Worm (Caenorhabditis elegans) whole organism, L2 larva: ENCODE measurements around the gene W09H1.3.

ENCODE experiments used
- C34F6.9 ChIP-seq: fragments of 150-350 bp; optimal IDR thresholded peaks from 2 replicates; lab custom pipeline; 2014; ENCODE audit warnings: missing biosample characterization, missing genetic modification characterization
- F13H6.1 ChIP-seq: sonication (generic microtip); optimal IDR thresholded peaks from 2 replicates; lab custom pipeline; 2016; ENCODE audit warnings: missing genetic modification characterization, missing compliant biosample characterization
- R02D3.7 ChIP-seq: fragments of 150-350 bp; optimal IDR thresholded peaks from 2 replicates; lab custom pipeline; 2014; ENCODE audit warnings: missing biosample characterization, missing genetic modification characterization
- Y55F3AM.14 ChIP-seq: fragments of 200-800 bp; sonication (Bioruptor generic); optimal IDR thresholded peaks from 2 replicates; lab custom pipeline; 2018; ENCODE audit warnings: mild to moderate bottlenecking, missing genetic modification characterization, missing compliant biosample characterization
- ZK546.5 ChIP-seq: sonication (generic microtip); optimal IDR thresholded peaks from 2 replicates; lab custom pipeline; 2017; ENCODE audit warnings: missing biosample characterization, missing genetic modification characterization
- alr-1 ChIP-seq: fragments of 150-350 bp; optimal IDR thresholded peaks from 2 replicates; lab custom pipeline; 2014; ENCODE audit warnings: missing biosample characterization, missing genetic modification characterization
- aly-2 ChIP-seq: fragments of 150-350 bp; optimal IDR thresholded peaks from 2 replicates; lab custom pipeline; 2014; ENCODE audit warnings: missing biosample characterization, missing genetic modification characterization
- ama-1 ChIP-seq: fragments of 150-350 bp; optimal IDR thresholded peaks from 2 replicates; lab custom pipeline; 2018; ENCODE audit warnings: inconsistent platforms
- blmp-1 ChIP-seq: sonication (generic microtip); optimal IDR thresholded peaks from 2 replicates; lab custom pipeline; 2017; ENCODE audit warnings: missing genetic modification characterization, mild to moderate bottlenecking, missing compliant biosample characterization, antibody characterized with exemption, moderate library complexity; ENCODE audit not compliant: insufficient read depth
- ceh-16 ChIP-seq: fragments of 150-350 bp; optimal IDR thresholded peaks from 2 replicates; lab custom pipeline; 2014; ENCODE audit warnings: missing biosample characterization, missing genetic modification characterization
- ceh-82 ChIP-seq: fragments of 150-350 bp; optimal IDR thresholded peaks from 2 replicates; lab custom pipeline; 2014; ENCODE audit warnings: missing biosample characterization, missing genetic modification characterization
- crh-2 ChIP-seq: sonication (generic microtip); optimal IDR thresholded peaks from 2 replicates; lab custom pipeline; 2017; ENCODE audit warnings: missing biosample characterization, missing genetic modification characterization
- dmd-4 ChIP-seq: sonication (generic microtip); optimal IDR thresholded peaks from 2 replicates; lab custom pipeline; 2017; ENCODE audit warnings: missing biosample characterization, missing genetic modification characterization
- egl-27 ChIP-seq: sonication (generic microtip); optimal IDR thresholded peaks from 3 replicates; lab custom pipeline; 2017; ENCODE audit warnings: missing biosample characterization, missing genetic modification reagents, missing genetic modification characterization
- elt-1 ChIP-seq: fragments of 150-350 bp; optimal IDR thresholded peaks from 2 replicates; lab custom pipeline; 2014; ENCODE audit warnings: missing biosample characterization, missing genetic modification characterization
- elt-3 ChIP-seq: sonication (generic microtip); optimal IDR thresholded peaks from 2 replicates; lab custom pipeline; 2017; ENCODE audit warnings: missing biosample characterization, missing genetic modification characterization
- fos-1 ChIP-seq: fragments of 150-350 bp; optimal IDR thresholded peaks from 2 replicates; lab custom pipeline; 2014; ENCODE audit warnings: missing biosample characterization, missing genetic modification characterization
- gmeb-1 ChIP-seq: fragments of 150-350 bp; optimal IDR thresholded peaks from 2 replicates; lab custom pipeline; 2014; ENCODE audit warnings: missing biosample characterization, missing genetic modification characterization
- lin-11 ChIP-seq: fragments of 150-350 bp; sonication (generic microtip); optimal IDR thresholded peaks from 2 replicates; lab custom pipeline; 2014; ENCODE audit warnings: missing biosample characterization, missing genetic modification characterization, inconsistent platforms, mixed read lengths
- lin-13 ChIP-seq: fragments of 150-350 bp; optimal IDR thresholded peaks from 2 replicates; lab custom pipeline; 2014; ENCODE audit warnings: missing biosample characterization, missing genetic modification reagents, missing genetic modification characterization
- lin-39 ChIP-seq: fragments of 150-350 bp; optimal IDR thresholded peaks from 2 replicates; lab custom pipeline; 2014; ENCODE audit warnings: missing biosample characterization, missing genetic modification reagents, missing genetic modification characterization
- lsy-2 ChIP-seq, 2 experiments: fragments of 150-350 bp in 1 of 2; sonication (generic microtip) in 1 of 2; optimal IDR thresholded peaks; 2 replicates each; lab custom pipeline; 2014 to 2017; ENCODE audit warnings: missing biosample characterization in 2 of 2, missing genetic modification characterization in 2 of 2
- mab-5 ChIP-seq: fragments of 150-350 bp; optimal IDR thresholded peaks from 2 replicates; lab custom pipeline; 2014; ENCODE audit warnings: missing biosample characterization, missing genetic modification characterization
- mbf-1 ChIP-seq: sonication (generic microtip); optimal IDR thresholded peaks from 2 replicates; lab custom pipeline; 2017; ENCODE audit warnings: missing biosample characterization, missing genetic modification characterization
- mdl-1 ChIP-seq, 2 experiments: fragments of 150-350 bp in 1 of 2; sonication (generic microtip) in 1 of 2; optimal IDR thresholded peaks; 2 replicates each; lab custom pipeline; 2017; ENCODE audit warnings: missing biosample characterization in 2 of 2, missing genetic modification characterization in 2 of 2
- nhr-10 ChIP-seq: sonication (generic microtip); optimal IDR thresholded peaks from 2 replicates; lab custom pipeline; 2017; ENCODE audit warnings: missing biosample characterization, missing genetic modification characterization
- nhr-11 ChIP-seq: fragments of 150-350 bp; optimal IDR thresholded peaks from 2 replicates; lab custom pipeline; 2014; ENCODE audit warnings: missing biosample characterization, missing genetic modification characterization
- nhr-12 ChIP-seq: fragments of 150-350 bp; optimal IDR thresholded peaks from 2 replicates; lab custom pipeline; 2014; ENCODE audit warnings: missing biosample characterization, missing genetic modification characterization
- nhr-129 ChIP-seq: fragments of 150-350 bp; optimal IDR thresholded peaks from 2 replicates; lab custom pipeline; 2014; ENCODE audit warnings: missing biosample characterization, missing genetic modification characterization
- nhr-21 ChIP-seq: fragments of 150-350 bp; optimal IDR thresholded peaks from 2 replicates; lab custom pipeline; 2014; ENCODE audit warnings: missing biosample characterization, missing genetic modification characterization
- nhr-23 ChIP-seq: fragments of 150-350 bp; optimal IDR thresholded peaks from 2 replicates; lab custom pipeline; 2014; ENCODE audit warnings: missing biosample characterization, missing genetic modification reagents, missing genetic modification characterization
- nhr-237 ChIP-seq: fragments of 150-350 bp; optimal IDR thresholded peaks from 2 replicates; lab custom pipeline; 2014; ENCODE audit warnings: missing biosample characterization, missing genetic modification characterization
- nhr-25 ChIP-seq: fragments of 150-350 bp; sonication (generic microtip); optimal IDR thresholded peaks from 3 replicates; lab custom pipeline; 2014; ENCODE audit warnings: missing biosample characterization, missing genetic modification characterization
- nhr-6 ChIP-seq: fragments of 150-350 bp; optimal IDR thresholded peaks from 2 replicates; lab custom pipeline; 2014; ENCODE audit warnings: missing biosample characterization, missing genetic modification characterization
- nhr-77 ChIP-seq: fragments of 150-350 bp; optimal IDR thresholded peaks from 2 replicates; lab custom pipeline; 2014; ENCODE audit warnings: missing biosample characterization, missing genetic modification characterization
- peb-1 ChIP-seq: fragments of 150-350 bp; optimal IDR thresholded peaks from 2 replicates; lab custom pipeline; 2014; ENCODE audit warnings: missing biosample characterization, missing genetic modification characterization
- sem-4 ChIP-seq: fragments of 150-350 bp; optimal IDR thresholded peaks from 2 replicates; lab custom pipeline; 2014; ENCODE audit warnings: missing biosample characterization, missing genetic modification reagents, missing genetic modification characterization
- skn-1 ChIP-seq: sonication (generic microtip); optimal IDR thresholded peaks from 2 replicates; lab custom pipeline; 2017; ENCODE audit warnings: missing biosample characterization, missing genetic modification characterization
- sma-3 ChIP-seq: sonication (generic microtip); optimal IDR thresholded peaks from 2 replicates; lab custom pipeline; 2016; ENCODE audit warnings: missing genetic modification reagents, missing genetic modification characterization, missing compliant biosample characterization
- sma-9 ChIP-seq, 2 experiments: fragments of 150-350 bp in 1 of 2; sonication (generic microtip) in 1 of 2; optimal IDR thresholded peaks; 2 replicates each; lab custom pipeline; 2014 to 2016; ENCODE audit warnings: missing genetic modification characterization in 2 of 2, mild to moderate bottlenecking in 1 of 2, missing biosample characterization in 1 of 2, missing compliant biosample characterization in 1 of 2, missing genetic modification reagents in 1 of 2, moderate library complexity in 1 of 2
- snpc-4 ChIP-seq: fragments of 150-350 bp; optimal IDR thresholded peaks from 2 replicates; lab custom pipeline; 2014; ENCODE audit warnings: missing biosample characterization, missing genetic modification characterization
- unc-39 ChIP-seq: fragments of 150-350 bp; optimal IDR thresholded peaks from 2 replicates; lab custom pipeline; 2014; ENCODE audit warnings: missing biosample characterization, missing genetic modification characterization
- unc-55 ChIP-seq: fragments of 150-350 bp; sonication (generic microtip); optimal IDR thresholded peaks from 3 replicates; lab custom pipeline; 2014; ENCODE audit warnings: missing biosample characterization, missing genetic modification reagents, missing genetic modification characterization
- unc-62 ChIP-seq: fragments of 150-350 bp; optimal IDR thresholded peaks from 2 replicates; lab custom pipeline; 2014; ENCODE audit warnings: missing biosample characterization, missing genetic modification reagents, missing genetic modification characterization
- zag-1 ChIP-seq: fragments of 150-350 bp; optimal IDR thresholded peaks from 2 replicates; lab custom pipeline; 2014; ENCODE audit warnings: missing biosample characterization, missing genetic modification characterization
- ztf-1 ChIP-seq: fragments of 200-800 bp; sonication (Bioruptor generic); conservative IDR thresholded peaks from 2 replicates; pipeline ENCODE4 v1.3.6; 2022; ENCODE audit warnings: missing genetic modification characterization, missing compliant biosample characterization
- ztf-11 ChIP-seq: sonication (generic microtip); optimal IDR thresholded peaks from 2 replicates; lab custom pipeline; 2017; ENCODE audit warnings: missing biosample characterization, missing genetic modification characterization
- ztf-4 ChIP-seq: fragments of 150-350 bp; optimal IDR thresholded peaks from 2 replicates; lab custom pipeline; 2014; ENCODE audit warnings: missing biosample characterization, missing genetic modification characterization

The W09H1.3 gene

ce11 chrII:13196689-13197280 lies 12.6 kb downstream of the W09H1.3 start:
- no peak for TF ChIP-seq gmeb-1 (tag; lab: Kevin White, UChicago)
- TF ChIP-seq nhr-237 = no peak
- TF ChIP-seq nhr-77 = no peak
- no peak for TF ChIP-seq snpc-4 (tag; lab: Kevin White, UChicago)
- no peak for TF ChIP-seq alr-1
- TF ChIP-seq sma-9 (GFP tag; optimal IDR thresholded peaks at IDR 0.05; lab: Kevin White, UChicago) = no peak
- no peak for TF ChIP-seq sma-9 (tag; optimal IDR thresholded peaks at IDR 0.05; lab: Kevin White, UChicago)
- no peak for TF ChIP-seq mdl-1 (tag; optimal IDR thresholded peaks at IDR 0.05; lab: Kevin White, UChicago)
- TF ChIP-seq ama-1 = no peak
- TF ChIP-seq nhr-129 (tag; lab: Kevin White, UChicago) = peak; percentile 64
- no peak for TF ChIP-seq lin-39
- TF ChIP-seq Y55F3AM.14 (GFP tag; lab: Kevin White, UChicago) = no peak
- no peak for TF ChIP-seq nhr-21 (tag; lab: Kevin White, UChicago)
- no peak for TF ChIP-seq nhr-25 (tag; lab: Kevin White, UChicago)
- no peak for TF ChIP-seq unc-62 (GFP tag; lab: Kevin White, UChicago)
- no peak for TF ChIP-seq egl-27
- peak; percentile 22 for TF ChIP-seq F13H6.1 (tag; lab: Kevin White, UChicago)
- no peak for TF ChIP-seq ztf-4 (tag; lab: Kevin White, UChicago)
- no peak for TF ChIP-seq aly-2
- TF ChIP-seq ZK546.5 (tag; lab: Kevin White, UChicago) = no peak
- TF ChIP-seq ztf-11 (tag; lab: Kevin White, UChicago) = no peak
- no peak for TF ChIP-seq ceh-82 (tag; lab: Kevin White, UChicago)
- TF ChIP-seq fos-1 (tag; lab: Kevin White, UChicago) = peak; percentile 69
- TF ChIP-seq zag-1 = no peak
- TF ChIP-seq unc-39 = no peak
- no peak for TF ChIP-seq nhr-23 (tag; lab: Kevin White, UChicago)
- no peak for TF ChIP-seq nhr-10 (tag; lab: Kevin White, UChicago)
- TF ChIP-seq sma-3 (GFP tag; lab: Kevin White, UChicago) = no peak
- no peak for TF ChIP-seq elt-1 (tag; lab: Kevin White, UChicago)
- no peak for TF ChIP-seq dmd-4 (tag; lab: Kevin White, UChicago)
- peak; percentile 35 for TF ChIP-seq unc-55 (GFP tag; lab: Kevin White, UChicago)
- TF ChIP-seq nhr-6 (tag; lab: Kevin White, UChicago) = no peak
- no peak for TF ChIP-seq nhr-12 (tag; lab: Kevin White, UChicago)
- TF ChIP-seq peb-1 (tag; lab: Kevin White, UChicago) = no peak
- no peak for TF ChIP-seq ztf-1 (GFP tag; lab: Robert Waterston, UW)
- TF ChIP-seq R02D3.7 = no peak
- no peak for TF ChIP-seq nhr-11
- TF ChIP-seq sem-4 (tag; lab: Kevin White, UChicago) = peak; percentile 13
- no peak for TF ChIP-seq lin-13 (GFP tag; lab: Kevin White, UChicago)
- no peak for TF ChIP-seq lin-11 (tag; lab: Kevin White, UChicago)
- TF ChIP-seq ceh-16 (tag; lab: Kevin White, UChicago) = no peak
- TF ChIP-seq mab-5 (tag; lab: Kevin White, UChicago) = no peak
- peak; percentile 28 for TF ChIP-seq C34F6.9 (tag; lab: Kevin White, UChicago)
- peak in 1 of 2 experiments; percentile 23 for TF ChIP-seq lsy-2 (tag; optimal IDR thresholded peaks at IDR 0.05; lab: Kevin White, UChicago)
- no peak for TF ChIP-seq skn-1 (tag; lab: Kevin White, UChicago)
- no peak for TF ChIP-seq crh-2 (tag; lab: Kevin White, UChicago)
- no peak for TF ChIP-seq mbf-1 (tag; lab: Kevin White, UChicago)
- TF ChIP-seq blmp-1 (tag; lab: Kevin White, UChicago) = no peak
- no peak for TF ChIP-seq elt-3 (tag; lab: Kevin White, UChicago)
- TF ChIP-seq, all 48 proteins: peak for 7
